Worm (Caenorhabditis elegans) whole organism, L4 larva: ENCODE data around the gene rmd-2.

ENCODE experiments used
- ama-1 ChIP-seq: fragments of 150-350 bp; optimal IDR thresholded peaks from 2 replicates; lab custom pipeline; 2014; ENCODE audit warnings: inconsistent platforms, mixed read lengths
- ceh-82 ChIP-seq: sonication (generic microtip); optimal IDR thresholded peaks from 2 replicates; lab custom pipeline; 2017; ENCODE audit warnings: missing biosample characterization, missing genetic modification characterization
- daf-12 ChIP-seq: fragments of 150-350 bp; optimal IDR thresholded peaks from 2 replicates; lab custom pipeline; 2014; ENCODE audit warnings: missing biosample characterization, missing genetic modification reagents, missing genetic modification characterization
- egl-27 ChIP-seq: sonication (generic microtip); optimal IDR thresholded peaks from 3 replicates; lab custom pipeline; 2017; ENCODE audit warnings: missing biosample characterization, missing genetic modification reagents, missing genetic modification characterization
- lin-1 ChIP-seq: fragments of 200-800 bp; sonication (Bioruptor generic); IDR thresholded peaks from 2 replicates; pipeline ENCODE4 v1.3.6; 2022; ENCODE audit warnings: missing genetic modification reagents, missing genetic modification characterization, missing compliant biosample characterization
- lin-15B ChIP-seq: fragments of 150-350 bp; sonication (generic microtip); optimal IDR thresholded peaks from 3 replicates; lab custom pipeline; 2014; ENCODE audit warnings: missing biosample characterization, missing genetic modification characterization
- mdl-1 ChIP-seq, 2 experiments: fragments of 150-350 bp in 1 of 2; sonication (generic microtip) in 1 of 2; optimal IDR thresholded peaks; 2 replicates each; lab custom pipeline; 2014 to 2017; ENCODE audit warnings: missing biosample characterization in 2 of 2, missing genetic modification characterization in 2 of 2
- unc-62 ChIP-seq, 3 experiments: fragments of 150-350 bp in 1 of 3; sonication (generic microtip); optimal IDR thresholded peaks in 2 of 3; peaks in 1 of 3; 1 replicate in 1 of 3; 2 replicates in 2 of 3; lab custom pipeline; 2014 to 2017; ENCODE audit warnings: missing biosample characterization in 3 of 3, missing genetic modification characterization in 3 of 3, missing genetic modification reagents in 3 of 3, missing genotype in 1 of 3

- TF ChIP-seq egl-27 (tag; lab: Kevin White, UChicago), result no peak
- no peak for TF ChIP-seq daf-12 (tag; lab: Kevin White, UChicago)
- no peak for TF ChIP-seq lin-1 (GFP tag; lab: Robert Waterston, UW)
- TF ChIP-seq lin-15B (tag; lab: Kevin White, UChicago), result no peak
- TF ChIP-seq ceh-82 (tag; lab: Kevin White, UChicago), result no peak
- no peak for TF ChIP-seq unc-62 (GFP tag; optimal IDR thresholded peaks at IDR 0.05 in 1 of 2; lab: Kevin White, UChicago)
- TF ChIP-seq unc-62 (tag; optimal IDR thresholded peaks at IDR 0.05; lab: Kevin White, UChicago), result no peak
- TF ChIP-seq mdl-1 (tag; optimal IDR thresholded peaks at IDR 0.05; lab: Kevin White, UChicago), result no peak
- TF ChIP-seq ama-1 (lab: Kevin White, UChicago), result no peak
Measured at ce11 chrV:10035586-10035985, 49.5 kb upstream of the rmd-2 start.
